Fruit fly (Drosophila melanogaster) whole organism, embryonic: ENCODE data around the gene CG14154.

ENCODE experiments used
- Abd-B ChIP-seq: fragments of 200-800 bp; sonication (Bioruptor generic); optimal IDR thresholded peaks from 2 replicates; lab custom pipeline; 2018; ENCODE audit warnings: missing biosample characterization, mild to moderate bottlenecking, missing genetic modification characterization, moderate library complexity
- Bteb2 ChIP-seq: fragments of 200-800 bp; sonication (Bioruptor generic); optimal IDR thresholded peaks from 2 replicates; lab custom pipeline; 2016; ENCODE audit warnings: missing biosample characterization, missing genetic modification characterization
- CG1024 ChIP-seq: fragments of 200-800 bp; sonication (Bioruptor generic); IDR thresholded peaks from 2 replicates; pipeline ENCODE4 v1.3.6; 2022; ENCODE audit warnings: missing biosample characterization, missing genetic modification characterization
- CG10543 ChIP-seq: fragments of 200-800 bp; sonication (Bioruptor generic); optimal IDR thresholded peaks from 3 replicates; lab custom pipeline; 2017; ENCODE audit warnings: missing biosample characterization, mild to moderate bottlenecking, missing genetic modification characterization, moderate library complexity
- CG10565 ChIP-seq: fragments of 200-800 bp; sonication (Bioruptor generic); optimal IDR thresholded peaks from 3 replicates; lab custom pipeline; 2016; ENCODE audit warnings: missing biosample characterization, mild to moderate bottlenecking, missing genetic modification characterization
- CG13424 ChIP-seq: fragments of 200-800 bp; sonication (Bioruptor generic); optimal IDR thresholded peaks from 2 replicates; lab custom pipeline; 2019; ENCODE audit warnings: missing biosample characterization, mild to moderate bottlenecking, missing genetic modification characterization, moderate library complexity
- CG13894 ChIP-seq: fragments of 200-800 bp; sonication (Bioruptor generic); optimal IDR thresholded peaks from 3 replicates; lab custom pipeline; 2018; ENCODE audit warnings: missing biosample characterization, mild to moderate bottlenecking, missing genetic modification characterization, moderate library complexity
- CG14710 ChIP-seq: fragments of 200-800 bp; sonication (Bioruptor generic); optimal IDR thresholded peaks from 3 replicates; lab custom pipeline; 2019; ENCODE audit warnings: missing biosample characterization, mild to moderate bottlenecking, missing genetic modification characterization, moderate library complexity
- CG14965 ChIP-seq: fragments of 200-800 bp; sonication (Bioruptor generic); optimal IDR thresholded peaks from 2 replicates; lab custom pipeline; 2016; ENCODE audit warnings: missing biosample characterization, missing genetic modification characterization, borderline replicate concordance
- CG1603 ChIP-seq: fragments of 200-800 bp; sonication (Bioruptor generic); optimal IDR thresholded peaks from 2 replicates; lab custom pipeline; 2019; ENCODE audit warnings: missing biosample characterization, mild to moderate bottlenecking, missing genetic modification characterization, moderate library complexity
- CG17612 ChIP-seq: fragments of 200-800 bp; sonication (Bioruptor generic); IDR thresholded peaks from 2 replicates; pipeline ENCODE4 v1.3.6; 2022; ENCODE audit warnings: missing biosample characterization, missing genetic modification characterization
- CG18599 ChIP-seq: fragments of 200-800 bp; sonication (Bioruptor generic); optimal IDR thresholded peaks from 3 replicates; lab custom pipeline; 2017; ENCODE audit warnings: missing biosample characterization, missing genetic modification characterization, mild to moderate bottlenecking, moderate library complexity, missing genetic modification reagents
- CG18764 ChIP-seq: fragments of 200-800 bp; sonication (Bioruptor generic); optimal IDR thresholded peaks from 3 replicates; lab custom pipeline; 2016; ENCODE audit warnings: missing biosample characterization, missing genetic modification characterization
- CG2120 ChIP-seq: fragments of 200-800 bp; sonication (Bioruptor generic); optimal IDR thresholded peaks from 3 replicates; lab custom pipeline; 2016; ENCODE audit warnings: missing biosample characterization, missing genetic modification characterization
- CG31388 ChIP-seq: fragments of 200-800 bp; sonication (Bioruptor generic); optimal IDR thresholded peaks from 2 replicates; lab custom pipeline; 2016; ENCODE audit warnings: missing biosample characterization, missing genetic modification characterization
- CG3163 ChIP-seq: fragments of 200-800 bp; sonication (Bioruptor generic); optimal IDR thresholded peaks from 3 replicates; lab custom pipeline; 2016; ENCODE audit warnings: missing biosample characterization, missing genetic modification characterization
- CG34422 ChIP-seq: fragments of 200-800 bp; sonication (Bioruptor generic); IDR thresholded peaks from 3 replicates; pipeline ENCODE4 v1.3.6; 2022; ENCODE audit warnings: missing biosample characterization, missing genetic modification characterization
- CG4404 ChIP-seq: fragments of 200-800 bp; sonication (Bioruptor generic); IDR thresholded peaks from 2 replicates; pipeline ENCODE4 v1.3.6; 2022; ENCODE audit warnings: missing biosample characterization, missing genetic modification characterization
- CG4820 ChIP-seq: fragments of 200-800 bp; sonication (Bioruptor generic); optimal IDR thresholded peaks from 3 replicates; lab custom pipeline; 2016; ENCODE audit warnings: missing biosample characterization, missing genetic modification characterization
- CG5245 ChIP-seq: fragments of 200-800 bp; sonication (Bioruptor generic); optimal IDR thresholded peaks from 3 replicates; lab custom pipeline; 2016; ENCODE audit warnings: missing biosample characterization, missing genetic modification characterization
- CG6689 ChIP-seq: fragments of 200-800 bp; sonication (Bioruptor generic); IDR thresholded peaks from 2 replicates; pipeline ENCODE4 v1.3.6; 2022; ENCODE audit warnings: missing biosample characterization, missing genetic modification characterization
- CG7357 ChIP-seq: fragments of 200-800 bp; sonication (Bioruptor generic); IDR thresholded peaks from 3 replicates; pipeline ENCODE4 v1.3.6; 2022; ENCODE audit warnings: missing biosample characterization, missing genetic modification characterization
- CG8478 ChIP-seq: fragments of >200 bp; optimal IDR thresholded peaks from 2 replicates; lab custom pipeline; 2018
- CG8944 ChIP-seq: fragments of 200-800 bp; sonication (Bioruptor generic); optimal IDR thresholded peaks from 3 replicates; lab custom pipeline; 2016; ENCODE audit warnings: missing biosample characterization, missing genetic modification characterization
- CG9876 ChIP-seq: fragments of 200-800 bp; sonication (Bioruptor generic); optimal IDR thresholded peaks from 2 replicates; lab custom pipeline; 2016; ENCODE audit warnings: missing biosample characterization, missing genetic modification characterization
- Chrac-16 ChIP-seq: fragments of 200-800 bp; sonication (Bioruptor generic); optimal IDR thresholded peaks from 3 replicates; lab custom pipeline; 2016; ENCODE audit warnings: missing biosample characterization, missing genetic modification characterization
- Dbx ChIP-seq: fragments of 200-800 bp; sonication (Bioruptor generic); IDR thresholded peaks from 3 replicates; pipeline ENCODE4 v1.3.6; 2022; ENCODE audit warnings: missing biosample characterization, missing genetic modification characterization
- Dek ChIP-seq: fragments of 200-800 bp; sonication (Bioruptor generic); optimal IDR thresholded peaks from 3 replicates; lab custom pipeline; 2019; ENCODE audit warnings: missing biosample characterization, mild to moderate bottlenecking, missing genetic modification characterization, moderate library complexity
- GATAe ChIP-seq: fragments of 200-800 bp; sonication (Bioruptor generic); conservative IDR thresholded peaks from 2 replicates; pipeline ENCODE4 v1.3.6; 2022; ENCODE audit warnings: missing biosample characterization, missing genetic modification characterization
- MBD-R2 ChIP-seq: fragments of 200-800 bp; sonication (Bioruptor generic); IDR thresholded peaks from 2 replicates; pipeline ENCODE4 v1.3.6; 2022; ENCODE audit warnings: missing biosample characterization, missing genetic modification characterization
- Mad ChIP-seq: fragments of 200-800 bp; sonication (Bioruptor generic); optimal IDR thresholded peaks from 2 replicates; lab custom pipeline; 2016; ENCODE audit warnings: missing biosample characterization, missing genetic modification characterization
- NC2α ChIP-seq: fragments of 200-800 bp; sonication (Bioruptor generic); optimal IDR thresholded peaks from 2 replicates; lab custom pipeline; 2016; ENCODE audit warnings: missing biosample characterization, missing genetic modification characterization
- NFAT ChIP-seq: fragments of 200-800 bp; sonication (Bioruptor generic); IDR thresholded peaks from 2 replicates; pipeline ENCODE4 v1.3.6; 2022; ENCODE audit warnings: missing biosample characterization, missing genetic modification characterization
- Neu2 ChIP-seq: fragments of 200-800 bp; sonication (Bioruptor generic); optimal IDR thresholded peaks from 3 replicates; lab custom pipeline; 2016; ENCODE audit warnings: missing biosample characterization, missing genetic modification characterization, borderline replicate concordance
- Oaz ChIP-seq: fragments of 200-800 bp; sonication (Bioruptor generic); IDR thresholded peaks from 2 replicates; pipeline ENCODE4 v1.3.6; 2022; ENCODE audit warnings: missing biosample characterization, missing genetic modification characterization
- Oli ChIP-seq: fragments of 200-800 bp; sonication (Bioruptor generic); optimal IDR thresholded peaks from 2 replicates; lab custom pipeline; 2018; ENCODE audit warnings: missing biosample characterization, mild to moderate bottlenecking, missing genetic modification characterization, moderate library complexity
- Vsx1 ChIP-seq: fragments of 200-800 bp; sonication (Bioruptor generic); optimal IDR thresholded peaks from 2 replicates; lab custom pipeline; 2017; ENCODE audit warnings: missing biosample characterization, mild to moderate bottlenecking, missing genetic modification characterization, missing genetic modification reagents
- ab ChIP-seq: fragments of 200-800 bp; sonication (Bioruptor generic); optimal IDR thresholded peaks from 2 replicates; lab custom pipeline; 2016; ENCODE audit warnings: missing biosample characterization, missing genetic modification characterization
- chn ChIP-seq: fragments of 200-800 bp; sonication (Bioruptor generic); optimal IDR thresholded peaks from 2 replicates; lab custom pipeline; 2016; ENCODE audit warnings: missing biosample characterization, missing genetic modification characterization
- grn ChIP-seq: fragments of 200-800 bp; sonication (Bioruptor generic); optimal IDR thresholded peaks from 3 replicates; lab custom pipeline; 2017; ENCODE audit warnings: missing biosample characterization, missing genetic modification characterization
- ham ChIP-seq: fragments of 200-800 bp; sonication (Bioruptor generic); IDR thresholded peaks from 2 replicates; pipeline ENCODE4 v1.3.6; 2022; ENCODE audit warnings: missing biosample characterization, missing genetic modification characterization
- kni ChIP-seq: fragments of 200-800 bp; sonication (Bioruptor generic); optimal IDR thresholded peaks from 3 replicates; lab custom pipeline; 2017; ENCODE audit warnings: mild to moderate bottlenecking, missing biosample characterization, missing genetic modification reagents, missing genetic modification characterization
- nom ChIP-seq: fragments of 200-800 bp; sonication (Bioruptor generic); optimal IDR thresholded peaks from 2 replicates; lab custom pipeline; 2017; ENCODE audit warnings: missing biosample characterization, missing genetic modification characterization, mild to moderate bottlenecking, moderate library complexity, missing genetic modification reagents
- oc ChIP-seq: fragments of 200-800 bp; sonication (Bioruptor generic); optimal IDR thresholded peaks from 2 replicates; lab custom pipeline; 2018; ENCODE audit warnings: missing biosample characterization, mild to moderate bottlenecking, missing genetic modification characterization, moderate library complexity
- pnt ChIP-seq: fragments of 200-800 bp; sonication (Bioruptor generic); optimal IDR thresholded peaks from 3 replicates; lab custom pipeline; 2016; ENCODE audit warnings: missing biosample characterization, missing genetic modification characterization
- repo ChIP-seq: fragments of 200-800 bp; sonication (Bioruptor generic); optimal IDR thresholded peaks from 2 replicates; lab custom pipeline; 2016; ENCODE audit warnings: missing biosample characterization, missing genetic modification characterization
- shn ChIP-seq: fragments of 200-800 bp; sonication (Bioruptor generic); optimal IDR thresholded peaks from 3 replicates; lab custom pipeline; 2016; ENCODE audit warnings: missing biosample characterization, missing genetic modification characterization
- so ChIP-seq: fragments of 200-800 bp; sonication (Bioruptor generic); IDR thresholded peaks from 3 replicates; pipeline ENCODE4 v1.3.6; 2022; ENCODE audit warnings: missing biosample characterization, missing genetic modification characterization
- stwl ChIP-seq: fragments of 200-800 bp; sonication (Bioruptor generic); optimal IDR thresholded peaks from 3 replicates; lab custom pipeline; 2018; ENCODE audit warnings: missing biosample characterization, mild to moderate bottlenecking, missing genetic modification characterization, moderate library complexity
- tup ChIP-seq: fragments of 200-800 bp; sonication (Bioruptor generic); optimal IDR thresholded peaks from 2 replicates; lab custom pipeline; 2016; ENCODE audit warnings: missing biosample characterization, mild to moderate bottlenecking, missing genetic modification characterization, moderate library complexity
- wor ChIP-seq: fragments of 200-800 bp; sonication (Bioruptor generic); IDR thresholded peaks from 2 replicates; pipeline ENCODE4 v1.3.6; 2022; ENCODE audit warnings: missing biosample characterization, missing genetic modification characterization

CG14154 gene

DNA sequence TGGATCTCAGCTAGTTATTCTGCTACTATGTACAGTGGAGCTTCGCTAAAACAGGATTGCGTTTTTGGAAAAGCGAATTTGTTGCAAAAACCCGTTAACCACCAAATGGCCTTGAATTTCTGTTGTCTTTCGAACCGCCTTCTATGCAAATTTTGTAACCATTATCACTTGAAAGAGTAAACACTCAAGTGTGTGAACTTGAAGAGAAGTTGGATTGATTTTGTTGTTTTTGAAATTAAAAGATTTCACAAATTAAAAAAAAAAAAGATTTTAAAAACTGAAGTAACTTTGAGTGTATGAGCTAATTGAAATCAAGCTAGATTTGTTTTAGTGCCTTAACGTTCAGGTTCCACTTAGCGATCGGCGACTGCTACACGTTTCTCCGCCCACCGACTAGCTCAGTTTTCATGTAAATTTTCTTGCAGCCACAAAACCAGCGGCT is 42.2 kb downstream of the CG14154 start (continued):
- TF ChIP-seq Dek (tag; lab: Kevin White, UChicago) (peak; percentile 53), CG4404 (GFP tag; lab: Robert Waterston, UW) (0 out of 2 replicates have a peak, but pooled peaks have one; percentile 9), stwl (tag; lab: Kevin White, UChicago) (no peak), CG34422 (peak; percentile 58), grn (GFP tag; lab: Kevin White, UChicago) (no peak), Bteb2 (GFP tag; lab: Kevin White, UChicago) (no peak), CG7357 (GFP tag; lab: Robert Waterston, UW) (peak; percentile 62; the same call in 1 of the 3 replicates), CG5245 (GFP tag; lab: Kevin White, UChicago) (peak; percentile 28), NFAT (GFP tag; lab: Robert Waterston, UW) (no peak), CG10543 (GFP tag; lab: Kevin White, UChicago) (peak; percentile 19), CG8478 (lab: Kevin White, UChicago) (no peak), Oli (tag; lab: Kevin White, UChicago) (peak; percentile 80), CG14710 (peak; percentile 43), Vsx1 (GFP tag; lab: Kevin White, UChicago) (peak; percentile 61), CG10565 (GFP tag; lab: Kevin White, UChicago) (no peak), ab (GFP tag; lab: Kevin White, UChicago) (no peak), so (GFP tag; lab: Robert Waterston, UW) (peak; percentile 72; the same call in 1 of the 3 replicates), Neu2 (GFP tag; lab: Kevin White, UChicago) (no peak), Abd-B (GFP tag; lab: Kevin White, UChicago) (no peak), CG18599 (GFP tag; lab: Kevin White, UChicago) (peak; percentile 65), CG8944 (peak; percentile 51), repo (GFP tag; lab: Kevin White, UChicago) (peak; percentile 61), wor (GFP tag; lab: Robert Waterston, UW) (peak; percentile 61), NC2α (GFP tag; lab: Kevin White, UChicago) (peak; percentile 7), CG1024 (GFP tag; lab: Robert Waterston, UW) (no peak), GATAe (GFP tag; lab: Robert Waterston, UW) (no peak), ham (no peak), chn (GFP tag; lab: Kevin White, UChicago) (peak; percentile 42), Mad (no peak), CG9876 (GFP tag; lab: Kevin White, UChicago) (peak; percentile 43), tup (no peak), pnt (peak; percentile 76), oc (no peak), shn (GFP tag; lab: Kevin White, UChicago) (peak; percentile 51), CG17612 (GFP tag; lab: Robert Waterston, UW) (peak; percentile 36; the same call in 1 of the 2 replicates), nom (GFP tag; lab: Kevin White, UChicago) (no peak), CG2120 (GFP tag; lab: Kevin White, UChicago) (peak; percentile 54), Dbx (GFP tag; lab: Robert Waterston, UW) (0 out of 3 replicates have a peak, but pooled peaks have one; percentile 20), MBD-R2 (no peak; the same call in 1 of the 2 replicates), CG31388 (GFP tag; lab: Kevin White, UChicago) (peak; percentile 24), CG4820 (peak; percentile 64), kni (no peak), CG13894 (tag; lab: Kevin White, UChicago) (no peak), CG14965 (peak; percentile 16), CG3163 (GFP tag; lab: Kevin White, UChicago) (peak; percentile 37), CG18764 (GFP tag; lab: Kevin White, UChicago) (peak; percentile 53), Oaz (GFP tag; lab: Robert Waterston, UW) (peak; percentile 69), CG13424 (tag; lab: Kevin White, UChicago) (peak; percentile 59), Chrac-16 (peak; percentile 32), CG6689 (GFP tag; lab: Robert Waterston, UW) (peak; percentile 69; the same call in 1 of the 2 replicates), CG1603 (peak; percentile 51)
